Worm (Caenorhabditis elegans) whole organism, L4 larva: Measurements from ENCODE around the gene pig-1.
"Not testable (repeated sequence)": the region's sequence is repeated elsewhere in the genome, so short reads cannot be mapped to it uniquely, and the experiment has no call there.

Experiments
- ama-1 ChIP-seq: fragments of 150-350 bp; optimal IDR thresholded peaks from 2 replicates; lab custom pipeline; 2014; ENCODE audit warnings: inconsistent platforms, mixed read lengths
- ceh-82 ChIP-seq: sonication (generic microtip); optimal IDR thresholded peaks from 2 replicates; lab custom pipeline; 2017; ENCODE audit warnings: missing biosample characterization, missing genetic modification characterization
- egl-27 ChIP-seq: sonication (generic microtip); optimal IDR thresholded peaks from 3 replicates; lab custom pipeline; 2017; ENCODE audit warnings: missing biosample characterization, missing genetic modification reagents, missing genetic modification characterization
- nhr-11 ChIP-seq: fragments of 150-350 bp; optimal IDR thresholded peaks from 2 replicates; lab custom pipeline; 2014; ENCODE audit warnings: missing biosample characterization, missing genetic modification characterization
- nhr-25 ChIP-seq: sonication (generic microtip); optimal IDR thresholded peaks from 2 replicates; lab custom pipeline; 2017; ENCODE audit warnings: missing genetic modification characterization, mild to moderate bottlenecking, missing compliant biosample characterization, antibody characterized with exemption, moderate library complexity, borderline replicate concordance; ENCODE audit not compliant: insufficient read depth

DNA sequence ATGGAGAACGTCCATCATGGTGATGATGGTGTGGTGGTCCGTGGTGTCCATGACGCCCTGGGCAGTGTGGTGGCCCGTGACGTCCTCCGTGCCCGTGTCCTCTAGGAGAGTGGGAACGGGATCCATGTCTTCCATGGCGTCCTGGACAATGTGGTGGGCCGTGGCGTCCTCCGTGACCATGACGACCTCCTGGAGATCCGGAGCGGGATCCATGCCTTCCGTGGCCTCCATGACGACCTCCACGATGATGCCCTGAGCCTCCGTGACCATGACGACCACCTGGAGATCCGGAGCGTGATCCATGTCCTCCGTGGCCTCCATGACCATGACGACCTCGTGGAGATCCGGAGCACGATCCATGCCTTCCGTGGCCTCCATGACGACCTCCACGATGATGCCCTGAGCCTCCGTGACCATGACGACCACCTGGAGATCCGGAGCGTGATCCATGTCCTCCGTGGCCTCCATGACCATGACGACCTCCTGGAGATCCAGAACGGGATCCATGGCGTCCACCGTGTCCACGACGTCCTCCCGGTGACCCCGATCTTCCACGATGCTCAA lies 13.9 kb downstream of the pig-1 start:
- not testable (repeated sequence) for TF ChIP-seq nhr-25 (tag; lab: Kevin White, UChicago); nhr-11 (tag; lab: Kevin White, UChicago); ceh-82; ama-1 (lab: Kevin White, UChicago); egl-27 (tag; lab: Kevin White, UChicago)
